ENCODE assay signal across 2 worm cellular contexts in genomic region chrIV:6792380-6793309, ce11.
A peak's percentile ranks its signal among the peaks of the same experiment; 100 is the strongest.
TF ChIP-seq lines count a peak whose summit lies in the region.

No protein-coding gene starts in this region.

TF ChIP-seq in whole organism, L4 larva, 104 proteins besides CTCF, POLR2A, EP300 and RAD21 (continued from another document):
- 0 out of 2 replicates have a peak, but pooled peaks have one; percentile 32 for TF ChIP-seq D1046.2 (GFP tag; IDR thresholded peaks at IDR 0.05; lab: Robert Waterston, UW)
- no peak for TF ChIP-seq daf-16 (GFP tag; optimal IDR thresholded peaks at IDR 0.05; lab: Kevin White, UChicago)
- peak; percentile 15 for TF ChIP-seq daf-16 (tag; optimal IDR thresholded peaks at IDR 0.05; lab: Kevin White, UChicago)
- no peak for TF ChIP-seq dmd-9 (GFP tag; IDR thresholded peaks at IDR 0.05; lab: Robert Waterston, UW)
- no peak for TF ChIP-seq egl-27 (tag; optimal IDR thresholded peaks at IDR 0.05; lab: Kevin White, UChicago)
- TF ChIP-seq nhr-102 (tag; optimal IDR thresholded peaks at IDR 0.05; lab: Kevin White, UChicago) = peak; percentile 72
- TF ChIP-seq F10B5.3 (tag; optimal IDR thresholded peaks at IDR 0.05; lab: Kevin White, UChicago) = no peak
- no peak for TF ChIP-seq Y75B8A.6 (GFP tag; IDR thresholded peaks at IDR 0.05; lab: Robert Waterston, UW)
- peak; percentile 50 for TF ChIP-seq spr-3 (GFP tag; optimal IDR thresholded peaks at IDR 0.05; lab: Kevin White, UChicago)
- TF ChIP-seq lin-1 (GFP tag; IDR thresholded peaks at IDR 0.05; lab: Robert Waterston, UW) = peak; percentile 17; the same call in 1 of the 2 replicates
- peak; percentile 32 for TF ChIP-seq lin-38 (GFP tag; IDR thresholded peaks at IDR 0.05; lab: Robert Waterston, UW)
- TF ChIP-seq lir-3 (tag; optimal IDR thresholded peaks at IDR 0.05; lab: Kevin White, UChicago) = no peak
- peak; percentile 22; the same call in 1 of the 2 replicates for TF ChIP-seq hmg-1.1 (GFP tag; IDR thresholded peaks at IDR 0.05; lab: Robert Waterston, UW)
- no peak for TF ChIP-seq ZK337.2 (GFP tag; IDR thresholded peaks at IDR 0.05; lab: Robert Waterston, UW)
- no peak for TF ChIP-seq hif-1 (tag; optimal IDR thresholded peaks at IDR 0.05; lab: Kevin White, UChicago)
- no peak for TF ChIP-seq ztf-7 (tag; optimal IDR thresholded peaks at IDR 0.05; lab: Kevin White, UChicago)
- no peak for TF ChIP-seq jun-1 (tag; optimal IDR thresholded peaks at IDR 0.05; lab: Kevin White, UChicago)
- TF ChIP-seq hlh-30 (tag; optimal IDR thresholded peaks at IDR 0.05; lab: Kevin White, UChicago; ENCODE audit: insufficient read depth) = no peak
- TF ChIP-seq lsy-2 (tag; optimal IDR thresholded peaks at IDR 0.05; lab: Kevin White, UChicago) = peak in 1 of 2 experiments; percentile 48
- no peak for TF ChIP-seq daf-19 (GFP tag; conservative IDR thresholded peaks at IDR 0.05; lab: Robert Waterston, UW)
- TF ChIP-seq nhr-10 (tag; optimal IDR thresholded peaks at IDR 0.05; lab: Kevin White, UChicago) = no peak
- no peak for TF ChIP-seq lin-29 (GFP tag; IDR thresholded peaks at IDR 0.05; lab: Robert Waterston, UW)
- TF ChIP-seq R02D3.7 (tag; optimal IDR thresholded peaks at IDR 0.05; lab: Kevin White, UChicago) = no peak
- TF ChIP-seq mxl-3 (GFP tag; optimal IDR thresholded peaks at IDR 0.05; lab: Kevin White, UChicago) = no peak
- no peak for TF ChIP-seq F49E8.2 (tag; optimal IDR thresholded peaks at IDR 0.05; lab: Kevin White, UChicago; ENCODE audit: borderline replicate concordance)
- no peak for TF ChIP-seq lin-39 (tag; optimal IDR thresholded peaks at IDR 0.05; lab: Kevin White, UChicago)
- no peak for TF ChIP-seq unc-39 (tag; optimal IDR thresholded peaks at IDR 0.05; lab: Kevin White, UChicago)
- 0 out of 2 replicates have a peak, but pooled peaks have one; percentile 21 for TF ChIP-seq vab-7 (GFP tag; IDR thresholded peaks at IDR 0.05; lab: Robert Waterston, UW)
- no peak for TF ChIP-seq dpl-1 (GFP tag; optimal IDR thresholded peaks at IDR 0.05; lab: Kevin White, UChicago)
- no peak for TF ChIP-seq nhr-25 (tag; optimal IDR thresholded peaks at IDR 0.05; lab: Kevin White, UChicago; ENCODE audit: borderline replicate concordance, insufficient read depth)
- TF ChIP-seq tra-1 (GFP tag; IDR thresholded peaks at IDR 0.05; lab: Robert Waterston, UW) = 0 out of 2 replicates have a peak, but pooled peaks have one; percentile 26

TF ChIP-seq in whole organism, young adult, 124 proteins besides CTCF, POLR2A, EP300 and RAD21 (continued from another document):
- TF ChIP-seq tlf-1 (GFP tag; optimal IDR thresholded peaks at IDR 0.05; lab: Kevin White, UChicago) = no peak
- TF ChIP-seq unc-130 (GFP tag; optimal IDR thresholded peaks at IDR 0.05; lab: Kevin White, UChicago) = no peak
- TF ChIP-seq Y67H2A.10 (GFP tag; conservative IDR thresholded peaks at IDR 0.05; lab: Robert Waterston, UW) = no peak
- TF ChIP-seq pbrm-1 (GFP tag; IDR thresholded peaks at IDR 0.05; lab: Robert Waterston, UW) = 0 out of 2 replicates have a peak, but pooled peaks have one; percentile 46
- TF ChIP-seq let-526 (GFP tag; IDR thresholded peaks at IDR 0.05; lab: Robert Waterston, UW) = no peak
- no peak for TF ChIP-seq ztf-25 (GFP tag; IDR thresholded peaks at IDR 0.05; lab: Robert Waterston, UW)
- TF ChIP-seq hlh-26 (GFP tag; conservative IDR thresholded peaks at IDR 0.05; lab: Robert Waterston, UW) = no peak
- peak; percentile 58 for TF ChIP-seq repo-1 (tag; optimal IDR thresholded peaks at IDR 0.05; lab: Kevin White, UChicago)
- TF ChIP-seq F23B12.7 (tag; optimal IDR thresholded peaks at IDR 0.05; lab: Kevin White, UChicago; ENCODE audit: insufficient read depth) = no peak
- TF ChIP-seq fkh-3 (tag; optimal IDR thresholded peaks at IDR 0.05; lab: Kevin White, UChicago) = no peak
- peak; percentile 50 for TF ChIP-seq lsl-1 (GFP tag; optimal IDR thresholded peaks at IDR 0.05; lab: Kevin White, UChicago)
- no peak for TF ChIP-seq lag-1 (GFP tag; IDR thresholded peaks at IDR 0.05; lab: Robert Waterston, UW)
- TF ChIP-seq F52B5.7 (tag; optimal IDR thresholded peaks at IDR 0.05; lab: Kevin White, UChicago) = no peak
- no peak for TF ChIP-seq zim-3 (tag; optimal IDR thresholded peaks at IDR 0.05; lab: Kevin White, UChicago)
- TF ChIP-seq lin-26 (GFP tag; IDR thresholded peaks at IDR 0.05; lab: Robert Waterston, UW) = peak; percentile 36; the same call in 1 of the 2 replicates
- TF ChIP-seq ztf-3 (GFP tag; optimal IDR thresholded peaks at IDR 0.05; lab: Kevin White, UChicago) = no peak
- no peak for TF ChIP-seq aptf-2 (GFP tag; conservative IDR thresholded peaks at IDR 0.05; lab: Robert Waterston, UW)
- TF ChIP-seq nfya-1 (tag; optimal IDR thresholded peaks at IDR 0.05; lab: Kevin White, UChicago; ENCODE audit: borderline replicate concordance, insufficient read depth) = no peak
- TF ChIP-seq pha-4 (tag; optimal IDR thresholded peaks at IDR 0.05; lab: Kevin White, UChicago) = no peak
- peak; percentile 63 for TF ChIP-seq tbp1 (GFP tag; optimal IDR thresholded peaks at IDR 0.05; lab: Kevin White, UChicago)
- TF ChIP-seq attf-6 (GFP tag; IDR thresholded peaks at IDR 0.05; lab: Robert Waterston, UW) = no peak
- no peak for TF ChIP-seq mxl-1 (tag; optimal IDR thresholded peaks at IDR 0.05; lab: Kevin White, UChicago)
- no peak for TF ChIP-seq ceh-40 (GFP tag; IDR thresholded peaks at IDR 0.05; lab: Robert Waterston, UW)
- TF ChIP-seq dpff-1 (tag; optimal IDR thresholded peaks at IDR 0.05; lab: Kevin White, UChicago) = no peak
- no peak for TF ChIP-seq sea-2 (GFP tag; IDR thresholded peaks at IDR 0.05; lab: Robert Waterston, UW)
- no peak for TF ChIP-seq lin-54 (GFP tag; optimal IDR thresholded peaks at IDR 0.05; lab: Kevin White, UChicago)
- TF ChIP-seq nhr-90 (tag; optimal IDR thresholded peaks at IDR 0.05; lab: Kevin White, UChicago) = no peak
- peak; percentile 92 for TF ChIP-seq snpc-1.1 (tag; optimal IDR thresholded peaks at IDR 0.05; lab: Kevin White, UChicago; ENCODE audit: insufficient read depth)
- TF ChIP-seq hmg-1.2 (GFP tag; IDR thresholded peaks at IDR 0.05; lab: Robert Waterston, UW) = peak; percentile 64
- no peak for TF ChIP-seq F10E7.11 (tag; optimal IDR thresholded peaks at IDR 0.05; lab: Kevin White, UChicago)
- no peak for TF ChIP-seq tbx-9 (tag; optimal IDR thresholded peaks at IDR 0.05; lab: Kevin White, UChicago; ENCODE audit: borderline replicate concordance)
- no peak for TF ChIP-seq rec-8 (tag; optimal IDR thresholded peaks at IDR 0.05; lab: Kevin White, UChicago)
- TF ChIP-seq ztf-28 (GFP tag; IDR thresholded peaks at IDR 0.05; lab: Robert Waterston, UW) = no peak
- TF ChIP-seq ets-4 (GFP tag; optimal IDR thresholded peaks at IDR 0.05; lab: Kevin White, UChicago) = no peak
- no peak for TF ChIP-seq B0261.1 (tag; optimal IDR thresholded peaks at IDR 0.05; lab: Kevin White, UChicago)
- TF ChIP-seq ZK185.1 (tag; optimal IDR thresholded peaks at IDR 0.05; lab: Kevin White, UChicago; ENCODE audit: poor library complexity, severe bottlenecking) = peak; percentile 50
- no peak for TF ChIP-seq bed-1 (GFP tag; IDR thresholded peaks at IDR 0.05; lab: Robert Waterston, UW)
- TF ChIP-seq Y95B8A.8 (GFP tag; IDR thresholded peaks at IDR 0.05; lab: Robert Waterston, UW) = 0 out of 2 replicates have a peak, but pooled peaks have one; percentile 28
- no peak for TF ChIP-seq C17E4.6 (GFP tag; IDR thresholded peaks at IDR 0.05; lab: Robert Waterston, UW)
- no peak for TF ChIP-seq F37B4.10 (GFP tag; IDR thresholded peaks at IDR 0.05; lab: Robert Waterston, UW)
- no peak for TF ChIP-seq hlh-12 (tag; optimal IDR thresholded peaks at IDR 0.05; lab: Kevin White, UChicago)
